Worm (Caenorhabditis elegans): ENCODE measurements around the gene srsx-30.

DNA sequence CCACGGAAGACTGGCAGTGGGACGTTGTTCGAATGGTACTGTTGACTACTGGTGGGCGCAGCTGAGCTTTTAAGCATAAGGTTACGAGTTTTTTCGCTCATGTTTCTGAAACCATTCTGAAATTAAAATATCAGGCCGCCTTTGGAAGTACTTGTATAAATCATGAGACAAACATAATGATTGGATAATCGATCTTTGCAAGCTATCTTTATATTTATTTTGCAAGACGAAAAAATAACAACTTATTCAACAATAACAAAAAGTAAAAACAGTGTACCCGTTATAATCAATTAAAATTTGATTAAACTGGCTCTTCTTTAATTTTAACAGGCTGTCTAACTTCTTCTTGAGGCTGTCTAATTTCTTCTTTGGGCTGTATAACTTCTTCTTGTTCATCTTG is 46.9 kb downstream of the srsx-30 start, which contains the start of gene ZK856.16:
- TF ChIP-seq ets-4 (tag; optimal IDR thresholded peaks at IDR 0.05), result no peak
- no peak for TF ChIP-seq hlh-13 (GFP tag; optimal IDR thresholded peaks at IDR 0.05)
- no peak for TF ChIP-seq unc-55 (GFP tag; optimal IDR thresholded peaks at IDR 0.05)
- no peak for TF ChIP-seq pha-2 (tag; optimal IDR thresholded peaks at IDR 0.05)
- TF ChIP-seq C38D4.7 (GFP tag; optimal IDR thresholded peaks at IDR 0.05), result no peak
- TF ChIP-seq nhr-11 (tag; optimal IDR thresholded peaks at IDR 0.05), result no peak
- no peak for TF ChIP-seq elt-4 (tag; optimal IDR thresholded peaks at IDR 0.05)
- no peak for TF ChIP-seq ama-1 (optimal IDR thresholded peaks at IDR 0.05)
- TF ChIP-seq ceh-45 (GFP tag; IDR thresholded peaks at IDR 0.05), result no peak
